Fruit fly (Drosophila melanogaster) whole organism, wandering third instar larva: ENCODE measurements around the gene CG43084.

Experiments used
- CG32264 ChIP-seq: fragments of 200-800 bp; sonication (Bioruptor generic); optimal IDR thresholded peaks from 2 replicates; lab custom pipeline; 2016; ENCODE audit warnings: missing biosample characterization, missing genetic modification characterization
- CG9705 ChIP-seq: fragments of 200-800 bp; sonication (Bioruptor generic); optimal IDR thresholded peaks from 2 replicates; lab custom pipeline; 2018; ENCODE audit warnings: missing biosample characterization, mild to moderate bottlenecking, missing genetic modification characterization
- Dif ChIP-seq: fragments of 200-275, 200-300 bp; sonication (Bioruptor generic); optimal IDR thresholded peaks from 2 replicates; lab custom pipeline; 2018; ENCODE audit warnings: missing biosample characterization, missing genetic modification characterization; ENCODE audit not compliant: partially characterized antibody
- Hr78 ChIP-seq: fragments of >200 bp; optimal IDR thresholded peaks from 2 replicates; lab custom pipeline; 2017; ENCODE audit warnings: missing biosample characterization, missing genetic modification characterization
- Mio ChIP-seq: sonication (Bioruptor generic); optimal IDR thresholded peaks from 2 replicates; lab custom pipeline; 2016; ENCODE audit warnings: missing biosample characterization, missing genetic modification characterization
- Myc ChIP-seq: fragments of >200 bp; optimal IDR thresholded peaks from 2 replicates; lab custom pipeline; 2017
- N ChIP-seq: fragments of >200 bp; optimal IDR thresholded peaks from 2 replicates; lab custom pipeline; 2018; ENCODE audit warnings: missing biosample characterization, missing external identifiers, missing genetic modification characterization
- OdsH ChIP-seq: fragments of 200-800 bp; sonication (Bioruptor generic); optimal IDR thresholded peaks from 2 replicates; lab custom pipeline; 2016; ENCODE audit warnings: missing biosample characterization, mild to moderate bottlenecking, missing genetic modification characterization
- br ChIP-seq: fragments of 200-800 bp; sonication (Bioruptor generic); optimal IDR thresholded peaks from 2 replicates; lab custom pipeline; 2016; ENCODE audit warnings: missing biosample characterization, missing genetic modification characterization
- dmrt93B ChIP-seq: fragments of 200-800 bp; sonication (Bioruptor generic); optimal IDR thresholded peaks from 2 replicates; lab custom pipeline; 2018; ENCODE audit warnings: missing biosample characterization, mild to moderate bottlenecking, missing genetic modification characterization
- dsf ChIP-seq: sonication (Bioruptor generic); optimal IDR thresholded peaks from 2 replicates; lab custom pipeline; 2016; ENCODE audit warnings: missing biosample characterization, missing genetic modification characterization, borderline replicate concordance
- foxo ChIP-seq, 2 experiments: fragments of 200-800 bp; sonication (Bioruptor generic); optimal IDR thresholded peaks; 2 replicates in 1 of 2; 3 replicates in 1 of 2; lab custom pipeline; 2016 to 2017; ENCODE audit warnings: missing biosample characterization in 2 of 2, missing genetic modification characterization in 2 of 2
- fru ChIP-seq: fragments of 200-800 bp; sonication (Bioruptor generic); optimal IDR thresholded peaks from 3 replicates; lab custom pipeline; 2016; ENCODE audit warnings: missing biosample characterization, mild to moderate bottlenecking, missing genetic modification characterization
- lola ChIP-seq: fragments of >200 bp; optimal IDR thresholded peaks from 2 replicates; lab custom pipeline; 2017; ENCODE audit warnings: missing biosample characterization, missing genetic modification characterization

- TF ChIP-seq CG32264 (GFP tag; lab: Kevin White, UChicago) (no peak), N (GFP tag; lab: Kevin White, UChicago) (no peak), dmrt93B (GFP tag; lab: Kevin White, UChicago) (no peak), fru (GFP tag; lab: Kevin White, UChicago) (no peak), br (GFP tag; lab: Kevin White, UChicago) (no peak), Dif (GFP tag; lab: Kevin White, UChicago) (no peak), foxo (GFP tag; optimal IDR thresholded peaks at IDR 0.05; lab: Kevin White, UChicago) (no peak), Myc (lab: Kevin White, UChicago) (no peak), CG9705 (no peak), lola (GFP tag; lab: Kevin White, UChicago) (no peak), Hr78 (GFP tag; lab: Kevin White, UChicago) (no peak), Mio (no peak), OdsH (GFP tag; lab: Kevin White, UChicago) (no peak), dsf (no peak)
These were observed 40.5 kb upstream of the CG43084 start, which contains the start of gene CG7650 for dm6 chr3L:15610109-15610508.
